Fruit fly (Drosophila melanogaster) whole organism: ENCODE results near the gene CG7453.

Experiments
- CG8478 ChIP-seq: fragments of >200 bp; optimal IDR thresholded peaks from 2 replicates; lab custom pipeline; 2018; ENCODE audit warnings: inconsistent platforms
- pan ChIP-seq: fragments of >200 bp; optimal IDR thresholded peaks from 2 replicates; lab custom pipeline; 2017
- psq ChIP-seq: fragments of >200 bp; optimal IDR thresholded peaks from 2 replicates; lab custom pipeline; 2017
- usp ChIP-seq: fragments of >200 bp; optimal IDR thresholded peaks from 2 replicates; lab custom pipeline; 2017; ENCODE audit warnings: missing biosample characterization, missing genetic modification characterization, mixed read lengths

DNA sequence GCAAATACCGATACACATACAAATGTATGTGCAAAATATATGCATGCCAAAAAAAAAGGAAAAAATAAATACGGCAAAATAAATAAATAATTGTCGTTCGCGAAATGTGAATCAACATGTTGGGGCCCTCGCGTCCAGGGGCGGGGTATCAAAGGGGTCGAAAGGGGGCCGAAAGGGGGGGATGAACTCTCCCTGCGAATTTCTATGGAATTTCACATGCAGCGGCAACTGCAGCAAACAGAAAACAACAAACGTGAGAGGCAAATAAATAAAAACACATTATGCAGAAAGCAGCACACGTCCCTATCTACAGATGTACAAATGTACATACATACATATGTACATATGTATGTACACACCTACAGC is 30.5 kb upstream of the CG7453 start:
- TF ChIP-seq psq (no peak), CG8478 (no peak), usp (GFP tag; lab: Kevin White, UChicago) (no peak), pan (no peak)
